Fruit fly (Drosophila melanogaster): ENCODE measurements around the gene Blos4.

dm6 chr3L:10848712-10849377, 30.0 kb upstream of the Blos4 start:
- no peak for TF ChIP-seq CG14711 (tag; optimal IDR thresholded peaks at IDR 0.05)
- TF ChIP-seq CG7045 (GFP tag; optimal IDR thresholded peaks at IDR 0.05), result no peak
- TF ChIP-seq cnc (optimal IDR thresholded peaks at IDR 0.05), result no peak
- TF ChIP-seq Hr96 (GFP tag; optimal IDR thresholded peaks at IDR 0.05), result no peak
- no peak for TF ChIP-seq Clk (GFP tag; optimal IDR thresholded peaks at IDR 0.05)
- no peak for TF ChIP-seq kay (GFP tag; ENCODE audit: borderline replicate concordance)
- no peak for TF ChIP-seq ovo (GFP tag; optimal IDR thresholded peaks at IDR 0.05)
- no peak for TF ChIP-seq CG7101 (tag; optimal IDR thresholded peaks at IDR 0.05)
- TF ChIP-seq bab1 (GFP tag; optimal IDR thresholded peaks at IDR 0.05), result no peak

Measured in whole organism, adult.